Worm (Caenorhabditis elegans) whole organism, L1 larva: Measurements from ENCODE around the gene ugt-2.

Experiments used
- alr-1 ChIP-seq: fragments of 200-800 bp; sonication (Bioruptor generic); optimal IDR thresholded peaks from 2 replicates; lab custom pipeline; 2018; ENCODE audit warnings: borderline replicate concordance, mild to moderate bottlenecking, missing genetic modification characterization, missing compliant biosample characterization
- ces-1 ChIP-seq: fragments of 150-350 bp; optimal IDR thresholded peaks from 2 replicates; lab custom pipeline; 2014; ENCODE audit warnings: missing biosample characterization, missing genetic modification reagents, missing genetic modification characterization
- egl-13 ChIP-seq: sonication (generic microtip); optimal IDR thresholded peaks from 2 replicates; lab custom pipeline; 2016; ENCODE audit warnings: missing genotype, missing genetic modification reagents, missing genetic modification characterization, missing compliant biosample characterization
- elt-2 ChIP-seq: sonication (generic microtip); optimal IDR thresholded peaks from 2 replicates; lab custom pipeline; 2016; ENCODE audit warnings: missing genetic modification characterization, mild to moderate bottlenecking, inconsistent platforms, missing compliant biosample characterization, missing genetic modification reagents
- mdl-1 ChIP-seq, 2 experiments: fragments of 150-350 bp; optimal IDR thresholded peaks; 2 replicates each; lab custom pipeline; 2014 to 2017; ENCODE audit warnings: missing biosample characterization in 2 of 2, missing genetic modification characterization in 2 of 2, inconsistent platforms in 1 of 2
- nhr-237 ChIP-seq: fragments of 150-350 bp; optimal IDR thresholded peaks from 2 replicates; lab custom pipeline; 2014; ENCODE audit warnings: missing biosample characterization, missing genetic modification characterization
- nhr-28 ChIP-seq: fragments of 150-350 bp; optimal IDR thresholded peaks from 2 replicates; lab custom pipeline; 2014; ENCODE audit warnings: missing biosample characterization, missing genetic modification characterization
- snpc-4 ChIP-seq: fragments of 150-350 bp; optimal IDR thresholded peaks from 2 replicates; lab custom pipeline; 2014; ENCODE audit warnings: missing biosample characterization, missing genetic modification characterization
- tbx-2 ChIP-seq: sonication (generic microtip); optimal IDR thresholded peaks from 2 replicates; lab custom pipeline; 2016; ENCODE audit warnings: missing genetic modification characterization, missing compliant biosample characterization
- unc-62 ChIP-seq: fragments of 150-350 bp; optimal IDR thresholded peaks from 2 replicates; lab custom pipeline; 2014; ENCODE audit warnings: missing biosample characterization, missing genetic modification reagents, missing genetic modification characterization

DNA sequence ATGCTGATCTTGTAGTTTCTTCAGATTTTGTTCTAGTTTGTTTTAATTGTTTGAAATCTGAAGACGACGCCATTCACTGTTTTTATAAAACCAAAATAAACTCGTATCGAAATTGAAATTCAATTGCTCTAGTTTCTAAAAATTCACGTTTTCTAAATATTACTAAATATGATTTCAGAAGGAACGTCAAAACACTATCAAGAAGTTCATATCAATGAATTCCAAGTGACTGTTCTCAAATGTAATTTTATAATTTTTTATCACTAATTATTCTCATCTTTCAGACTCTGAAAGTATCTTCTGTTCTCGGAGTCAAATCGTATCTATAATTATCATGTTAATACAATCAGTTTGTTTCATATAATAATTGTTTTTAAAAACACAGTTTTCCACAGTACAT, 42.1 kb downstream of the ugt-2 start, which contains the start of gene snf-10:
- TF ChIP-seq mdl-1 (tag; optimal IDR thresholded peaks at IDR 0.05; lab: Kevin White, UChicago) = no peak
- no peak for TF ChIP-seq nhr-237 (tag; lab: Kevin White, UChicago)
- no peak for TF ChIP-seq tbx-2
- TF ChIP-seq unc-62 = no peak
- no peak for TF ChIP-seq nhr-28
- TF ChIP-seq egl-13 = no peak
- TF ChIP-seq ces-1 (GFP tag; lab: Kevin White, UChicago) = no peak
- TF ChIP-seq elt-2 = no peak
- TF ChIP-seq alr-1 = no peak
- no peak for TF ChIP-seq snpc-4 (tag; lab: Kevin White, UChicago)
